Worm (Caenorhabditis elegans) whole organism, L4/young adult: Measurements from ENCODE around the gene nhr-3.

ENCODE experiments used
- W03F9.2 ChIP-seq: fragments of 150-350 bp; optimal IDR thresholded peaks from 2 replicates; lab custom pipeline; 2014; ENCODE audit warnings: missing biosample characterization, missing genetic modification characterization
- dao-5 ChIP-seq: sonication (generic microtip); optimal IDR thresholded peaks from 2 replicates; lab custom pipeline; 2016; ENCODE audit warnings: missing genotype, missing genetic modification characterization, moderate library complexity, missing compliant biosample characterization
- him-1 ChIP-seq: sonication (generic microtip); optimal IDR thresholded peaks from 2 replicates; lab custom pipeline; 2016; ENCODE audit warnings: missing genotype, missing genetic modification reagents, missing genetic modification characterization, missing compliant biosample characterization

DNA sequence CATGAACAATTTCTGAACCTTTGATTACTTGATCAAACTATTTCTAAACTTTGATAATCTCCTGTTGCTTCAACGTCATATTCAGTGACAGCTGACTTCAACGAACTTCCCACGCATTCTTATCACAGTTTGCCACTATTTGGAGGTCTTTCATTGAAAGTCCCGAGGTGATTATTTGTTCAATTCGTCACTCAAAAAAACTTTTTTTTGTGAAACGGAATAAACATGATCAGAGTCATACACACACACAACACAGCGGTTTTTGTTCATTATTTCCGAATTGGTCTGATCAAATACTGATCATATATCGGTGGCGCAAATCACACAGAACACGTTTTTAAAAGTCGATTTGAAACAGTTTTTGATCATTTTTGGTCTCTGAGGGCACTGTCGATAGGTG is 1.9 kb upstream of the nhr-3 start:
- TF ChIP-seq dao-5 (tag; lab: Kevin White, UChicago) (no peak), him-1 (no peak), W03F9.2 (tag; lab: Kevin White, UChicago) (no peak)
